Worm (Caenorhabditis elegans) whole organism, L4/young adult: ENCODE measurements around the gene srv-4.

ENCODE experiments used
- W03F9.2 ChIP-seq: fragments of 150-350 bp; optimal IDR thresholded peaks from 2 replicates; lab custom pipeline; 2014; ENCODE audit warnings: missing biosample characterization, missing genetic modification characterization
- dao-5 ChIP-seq: sonication (generic microtip); optimal IDR thresholded peaks from 2 replicates; lab custom pipeline; 2016; ENCODE audit warnings: missing genotype, missing genetic modification characterization, moderate library complexity, missing compliant biosample characterization
- him-1 ChIP-seq: sonication (generic microtip); optimal IDR thresholded peaks from 2 replicates; lab custom pipeline; 2016; ENCODE audit warnings: missing genotype, missing genetic modification reagents, missing genetic modification characterization, missing compliant biosample characterization

The srv-4 gene

DNA sequence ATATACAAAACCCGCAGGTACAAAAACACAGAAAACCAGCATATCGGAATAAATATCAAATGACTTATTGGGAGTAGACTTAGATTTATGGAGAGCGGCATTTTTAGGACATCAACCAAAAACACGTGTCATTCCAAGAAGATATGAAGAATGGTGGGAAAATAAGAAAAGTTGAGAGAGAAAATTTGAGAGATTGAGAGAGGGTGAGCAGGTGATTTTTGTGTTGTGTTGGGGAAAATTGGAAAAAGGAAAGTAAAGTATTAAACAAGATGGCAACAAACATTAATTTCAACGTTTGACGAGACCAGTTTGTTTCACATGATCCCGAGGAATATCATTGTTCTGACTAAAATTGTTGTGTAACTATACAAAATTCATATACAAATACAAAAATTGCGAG is at the start of gene srv-4:
Gene srv-4, minus strand, starts transcription at position 101 of the 400 bp plus-strand sequence.
- TF ChIP-seq W03F9.2 (tag; lab: Kevin White, UChicago) = no peak
- no peak for TF ChIP-seq dao-5 (tag; lab: Kevin White, UChicago)
- no peak for TF ChIP-seq him-1 (tag; lab: Kevin White, UChicago)

DNA sequence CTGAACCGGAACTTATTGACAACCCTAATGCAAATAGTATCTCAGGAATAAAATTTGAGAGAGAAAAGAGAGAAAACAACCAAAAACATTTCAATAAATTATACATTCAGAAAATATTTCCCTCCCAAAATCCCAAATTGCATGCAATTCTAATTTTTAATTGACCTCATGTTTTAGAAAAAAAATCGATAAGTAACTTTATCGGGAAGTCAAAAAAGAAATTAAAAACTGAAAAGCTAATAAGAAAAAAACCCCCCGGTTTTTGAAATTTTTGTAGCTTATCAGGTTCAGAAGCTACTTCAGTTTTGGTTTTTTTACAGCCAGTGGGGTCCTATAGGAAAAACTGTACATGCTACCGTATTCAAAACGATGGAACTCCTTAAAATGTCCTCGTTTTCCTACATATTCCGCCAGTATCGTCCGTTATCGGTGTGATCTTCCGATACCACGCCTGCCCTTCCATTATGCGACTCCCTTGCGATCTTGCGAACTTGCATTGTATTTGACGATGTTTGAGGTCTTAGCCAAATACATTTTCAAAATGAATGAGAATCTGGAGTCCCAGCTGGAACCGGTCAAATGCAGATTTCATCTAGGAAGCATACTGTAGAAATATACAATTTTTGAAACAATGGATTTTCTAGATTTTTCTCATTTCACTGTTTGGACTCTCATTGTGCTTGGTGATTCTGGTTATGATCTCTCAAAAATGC is 48.1 kb upstream of the srv-4 start, which contains the start of the genes W03B1.3 and oac-51:
Gene W03B1.3, minus strand, starts transcription at position 101 of the 713 bp plus-strand sequence.
Gene oac-51, plus strand, starts transcription at position 663 of the 713 bp plus-strand sequence.
- no peak for TF ChIP-seq W03F9.2 (tag; lab: Kevin White, UChicago)
- no peak for TF ChIP-seq him-1 (tag; lab: Kevin White, UChicago)
- no peak for TF ChIP-seq dao-5 (tag; lab: Kevin White, UChicago)

DNA sequence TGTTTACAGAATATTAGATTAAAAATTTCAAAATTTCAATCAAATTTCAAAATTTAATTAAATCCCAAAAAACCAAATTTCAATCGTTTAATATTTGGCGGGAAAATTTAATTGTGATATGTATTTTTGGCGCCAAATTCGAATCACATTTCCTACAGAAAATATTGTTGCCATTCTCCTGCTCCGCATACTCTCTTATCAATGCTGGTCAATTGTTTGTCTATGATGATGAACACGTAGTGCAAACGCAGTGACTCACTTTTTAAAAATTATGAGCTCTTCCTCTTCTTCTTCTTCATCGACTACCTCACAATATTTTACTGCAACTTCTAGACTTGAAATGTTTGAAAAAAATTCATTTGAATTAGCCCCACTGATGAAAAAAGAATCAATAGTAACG is 38.2 kb upstream of the srv-4 start, which contains the start of gene trpl-2:
Gene trpl-2, plus strand, starts transcription at position 210 of the 400 bp plus-strand sequence.
- TF ChIP-seq him-1 (tag; lab: Kevin White, UChicago) (no peak), W03F9.2 (tag; lab: Kevin White, UChicago) (no peak), dao-5 (tag; lab: Kevin White, UChicago) (no peak)

DNA sequence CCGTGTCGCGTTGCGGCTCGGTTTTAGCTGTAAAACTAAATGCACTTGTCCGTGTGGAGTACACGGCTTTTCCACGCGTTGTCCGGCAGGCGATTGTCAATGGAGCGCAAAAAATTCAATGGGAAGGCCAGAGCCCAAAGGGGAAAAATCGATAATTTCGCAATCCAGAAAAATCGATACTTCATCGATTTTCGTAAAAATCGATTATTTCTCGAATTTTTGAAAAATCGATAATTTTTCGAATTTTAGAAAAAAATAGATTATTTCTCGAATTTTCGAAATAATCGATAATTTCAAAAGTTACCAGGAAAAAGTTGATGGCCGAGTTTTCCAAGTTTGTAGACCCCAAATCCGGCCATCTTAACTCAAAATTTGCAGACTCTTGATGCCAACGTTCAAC is 31.2 kb upstream of the srv-4 start:
- TF ChIP-seq him-1 (tag; lab: Kevin White, UChicago) (no peak), W03F9.2 (tag; lab: Kevin White, UChicago) (no peak), dao-5 (tag; lab: Kevin White, UChicago) (no peak)

DNA sequence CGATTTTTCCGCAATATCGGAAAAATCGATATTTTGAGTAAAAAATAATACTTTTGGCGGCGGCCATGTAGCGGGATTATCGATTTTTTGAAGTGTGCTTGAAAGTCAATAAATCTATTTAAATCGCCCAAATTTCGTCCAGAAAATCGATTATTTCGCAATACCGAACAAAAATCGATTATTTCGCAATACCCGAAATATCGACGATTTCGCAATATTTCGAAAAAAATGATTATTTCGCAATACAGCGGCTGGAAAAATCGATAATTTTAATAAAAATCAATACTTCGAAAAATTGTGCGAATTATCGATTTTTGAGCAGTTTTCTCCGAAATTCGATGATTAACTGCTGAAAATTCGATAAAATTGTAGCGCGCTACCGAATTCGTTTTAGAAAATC is 29.8 kb upstream of the srv-4 start:
- TF ChIP-seq W03F9.2 (tag; lab: Kevin White, UChicago) (no peak), him-1 (tag; lab: Kevin White, UChicago) (no peak), dao-5 (tag; lab: Kevin White, UChicago) (no peak)

DNA sequence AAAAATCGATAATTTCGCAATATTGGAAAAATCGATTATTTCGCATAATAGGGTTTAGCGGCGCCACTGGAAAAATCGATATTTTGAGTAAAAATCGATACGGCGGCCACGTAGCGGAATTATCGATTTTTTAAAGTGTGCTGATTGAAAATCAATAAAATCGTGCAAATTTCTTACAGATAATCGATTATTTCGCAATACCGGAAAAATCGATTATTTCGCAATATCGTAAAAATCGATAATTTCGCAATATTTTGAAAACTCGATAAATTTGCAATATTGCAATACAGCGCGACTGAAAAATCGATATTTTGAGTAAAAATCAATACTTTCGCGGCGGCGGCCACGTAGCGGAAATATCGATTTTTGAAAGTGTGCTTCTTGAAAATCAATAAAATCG is 29.4 kb upstream of the srv-4 start:
- TF ChIP-seq W03F9.2 (tag; lab: Kevin White, UChicago) = no peak
- no peak for TF ChIP-seq him-1 (tag; lab: Kevin White, UChicago)
- no peak for TF ChIP-seq dao-5 (tag; lab: Kevin White, UChicago)

DNA sequence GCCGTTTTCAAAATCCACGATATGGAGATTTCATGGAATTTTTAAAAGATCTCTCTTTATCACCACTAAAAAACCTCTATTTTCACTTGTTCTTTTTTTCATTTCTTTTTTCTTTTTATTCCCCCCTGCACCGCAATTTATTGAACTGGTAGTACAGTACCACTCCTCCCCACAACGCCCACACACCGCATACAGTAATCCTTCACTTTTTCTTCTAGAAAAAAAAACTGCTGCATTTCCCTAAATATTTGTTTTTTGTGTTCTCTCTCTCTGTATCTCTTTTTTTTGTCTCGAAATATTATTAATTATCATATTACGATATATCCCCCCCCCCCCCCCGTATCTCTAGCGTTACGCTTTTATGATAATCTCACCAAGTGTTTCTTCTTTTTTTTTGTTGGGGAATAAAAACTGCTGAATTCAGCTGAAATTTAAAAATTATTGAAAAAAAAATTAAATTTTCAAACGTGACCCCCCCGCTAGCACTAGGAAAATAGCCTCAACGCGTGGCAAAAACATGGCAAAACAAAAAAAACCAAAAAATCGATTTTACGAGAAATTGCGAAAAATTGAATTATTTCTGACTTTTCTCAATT is 28.7 kb upstream of the srv-4 start, which contains the start of gene Y24D9B.1:
Gene Y24D9B.1, plus strand, starts transcription at position 546 of the 596 bp plus-strand sequence.
- TF ChIP-seq dao-5 (tag; lab: Kevin White, UChicago) (no peak), W03F9.2 (tag; lab: Kevin White, UChicago) (no peak), him-1 (tag; lab: Kevin White, UChicago) (no peak)

DNA sequence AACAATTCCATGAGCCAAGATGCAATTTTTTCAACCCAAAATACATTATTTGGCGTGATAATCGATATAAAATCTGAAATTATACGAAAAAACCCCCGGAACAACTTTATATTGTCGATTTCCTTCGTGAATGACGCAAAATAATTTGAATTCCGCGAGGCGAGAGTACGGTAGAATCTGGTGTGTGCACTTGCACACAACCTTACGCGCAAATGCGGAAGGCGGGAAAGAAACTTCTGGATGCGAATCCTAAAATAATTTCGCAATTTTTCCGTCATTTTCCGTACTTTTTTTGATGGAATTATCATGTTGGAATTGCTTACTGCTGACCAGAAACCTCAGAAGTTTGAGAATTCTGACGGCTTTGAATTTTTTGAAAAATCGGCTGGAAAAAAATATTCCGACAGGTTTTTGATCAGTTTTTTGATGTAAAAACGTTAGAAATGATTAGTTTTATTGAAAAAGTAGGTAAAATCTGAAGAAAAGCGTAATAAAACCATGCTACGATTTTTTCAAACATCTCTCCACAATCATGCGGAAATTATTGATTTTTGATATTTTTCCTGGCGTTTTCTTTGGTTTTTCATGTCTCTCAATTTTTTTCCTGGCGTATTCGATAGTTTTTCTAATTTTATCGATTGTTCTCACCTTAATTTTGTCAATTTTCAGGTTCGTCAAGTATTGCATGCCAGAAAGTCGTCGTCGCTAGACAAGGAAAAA is 19.2 kb upstream of the srv-4 start, which contains the start of gene set-9:
Gene set-9, plus strand, starts transcription at position 670 of the 720 bp plus-strand sequence.
- TF ChIP-seq him-1 (tag; lab: Kevin White, UChicago) (no peak), dao-5 (tag; lab: Kevin White, UChicago) (no peak), W03F9.2 (tag; lab: Kevin White, UChicago) (no peak)

DNA sequence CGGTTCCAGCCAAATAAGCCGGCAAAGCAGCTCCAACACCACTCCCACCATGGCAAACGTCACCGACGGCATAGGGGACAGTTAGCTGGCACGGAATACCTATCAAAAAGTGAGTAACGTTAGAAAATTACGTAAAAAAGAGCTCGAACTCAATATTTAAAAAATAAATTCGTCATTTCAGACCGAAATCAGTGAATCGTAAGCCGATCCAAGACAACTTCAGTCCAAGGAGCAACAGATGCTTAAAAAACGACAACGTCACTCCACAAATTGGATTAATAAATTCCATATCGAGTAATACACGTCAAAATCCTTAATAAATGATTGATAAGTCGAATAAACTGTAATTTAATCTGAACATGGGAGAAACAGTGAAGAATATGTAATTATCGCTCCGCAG is 18.1 kb upstream of the srv-4 start:
- TF ChIP-seq W03F9.2 (tag; lab: Kevin White, UChicago) (no peak), him-1 (tag; lab: Kevin White, UChicago) (no peak), dao-5 (tag; lab: Kevin White, UChicago) (no peak)

DNA sequence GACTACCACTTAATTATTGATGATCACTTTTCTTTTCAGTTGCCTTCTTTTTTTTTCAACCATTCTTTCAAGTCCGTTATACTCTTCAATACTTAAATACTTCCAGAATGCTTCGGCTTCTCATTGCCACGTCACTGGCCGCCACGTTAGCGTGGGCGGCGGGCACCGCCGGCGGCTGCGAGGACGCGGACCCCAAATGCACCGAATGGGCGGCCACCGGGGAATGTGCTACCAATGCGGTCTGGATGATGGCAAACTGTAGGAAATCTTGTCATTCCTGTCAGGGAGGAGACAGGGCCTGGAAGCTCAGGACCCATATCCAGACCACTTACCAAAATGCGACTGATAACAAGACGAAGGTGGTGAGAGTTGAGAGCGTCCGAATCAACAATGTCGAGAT is 13.0 kb upstream of the srv-4 start, which contains the start of gene lgc-22:
Gene lgc-22, plus strand, starts transcription at position 105 of the 400 bp plus-strand sequence.
- no peak for TF ChIP-seq him-1 (tag; lab: Kevin White, UChicago)
- TF ChIP-seq W03F9.2 (tag; lab: Kevin White, UChicago) = no peak
- no peak for TF ChIP-seq dao-5 (tag; lab: Kevin White, UChicago)

DNA sequence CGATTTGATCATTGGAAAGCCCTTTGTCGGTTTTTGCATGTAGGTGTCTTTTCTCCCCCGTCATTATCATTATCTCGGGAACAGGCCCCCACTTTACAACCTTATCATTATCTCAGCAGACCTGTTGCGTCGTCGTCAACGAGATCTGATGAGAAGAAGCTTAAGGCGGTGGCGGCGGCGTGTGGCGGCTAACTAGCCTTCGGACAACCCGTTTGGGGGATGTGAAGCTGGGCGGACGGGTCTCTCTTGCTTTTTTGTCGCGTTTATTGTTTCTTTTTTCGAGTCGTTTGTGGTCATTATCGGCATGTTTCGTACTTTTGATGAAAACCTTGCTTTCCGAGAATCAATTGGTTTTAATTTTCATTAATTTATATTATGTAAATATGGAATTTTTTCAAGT is 11.8 kb upstream of the srv-4 start:
- TF ChIP-seq W03F9.2 (tag; lab: Kevin White, UChicago) (no peak), him-1 (tag; lab: Kevin White, UChicago) (no peak), dao-5 (tag; lab: Kevin White, UChicago) (no peak)

DNA sequence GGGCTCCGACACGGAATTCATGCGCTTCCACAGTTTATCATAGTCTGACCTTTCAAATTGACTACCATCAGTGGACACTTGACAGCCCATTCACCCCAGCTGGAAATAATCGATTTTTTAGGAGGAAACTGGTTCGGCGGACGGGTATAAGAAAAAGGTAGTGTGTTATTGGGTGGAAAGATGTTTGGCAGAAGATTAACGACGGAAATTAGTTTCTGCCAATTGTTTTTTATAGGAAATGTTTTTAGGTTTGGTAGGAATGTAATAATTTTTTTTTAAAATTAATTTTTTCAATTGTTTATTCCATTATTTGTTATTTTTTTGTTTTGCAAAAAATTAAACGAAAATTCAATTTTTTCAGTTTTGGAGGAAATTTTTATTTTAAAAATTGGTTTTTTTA is 10.8 kb upstream of the srv-4 start, which contains the start of gene F15E6.9:
Gene F15E6.9, minus strand, starts transcription at position 101 of the 400 bp plus-strand sequence.
- TF ChIP-seq dao-5 (tag; lab: Kevin White, UChicago) = no peak
- TF ChIP-seq him-1 (tag; lab: Kevin White, UChicago) = no peak
- TF ChIP-seq W03F9.2 (tag; lab: Kevin White, UChicago) = no peak
